Fruit fly (Drosophila melanogaster): ENCODE data around the gene CG5787.

The CG5787 gene

dm6 chr2L:12700381-12700963, 12.3 kb downstream of the CG5787 start, which contains the start of gene CG17036:
CG17036 (minus strand) TSS chr2L:12700746.
- peak; percentile 37 for TF ChIP-seq noc (tag; optimal IDR thresholded peaks at IDR 0.05)

DNA sequence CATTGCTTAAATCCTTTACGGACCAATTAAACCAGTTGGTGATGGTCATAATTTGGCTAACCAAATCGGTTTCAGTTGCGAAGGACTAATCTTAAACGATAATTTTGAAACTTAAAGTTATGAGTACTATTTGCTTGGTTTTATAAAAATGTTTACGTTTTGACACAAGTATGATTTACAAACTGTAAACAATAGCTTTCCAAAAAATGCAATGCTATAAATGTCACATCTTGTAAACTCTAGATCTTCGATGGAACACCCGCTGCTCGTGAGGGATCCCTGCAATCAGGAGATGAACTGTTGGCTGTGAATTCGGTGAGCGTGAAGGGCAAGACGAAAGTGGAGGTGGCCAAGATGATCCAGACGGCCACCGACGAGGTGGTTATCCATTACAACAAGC, 15.5 kb downstream of the CG5787 start, which contains the start of gene CG5781:
Gene CG5781, minus strand, starts transcription at position 101 of the 400 bp plus-strand sequence.
- no peak for TF ChIP-seq noc (tag; optimal IDR thresholded peaks at IDR 0.05)

dm6 chr2L:12694823-12695420, 17.8 kb downstream of the CG5787 start, which contains the start of the genes IFT43 and PICK1:
IFT43 (minus strand) TSS chr2L:12694988.
PICK1 (plus strand) TSS chr2L:12695033.
- no peak for TF ChIP-seq noc (tag; optimal IDR thresholded peaks at IDR 0.05)

- TF ChIP-seq noc (tag; optimal IDR thresholded peaks at IDR 0.05): no peak
These were observed 20.2 kb downstream of the CG5787 start, which contains the start of the genes CCT4 and CG6153 for dm6 chr2L:12692343-12693079. CCT4 (minus strand) TSS chr2L:12692934. CG6153 (plus strand) TSS chr2L:12692993.

- no peak for TF ChIP-seq noc (tag; optimal IDR thresholded peaks at IDR 0.05)
These were observed 23.4 kb downstream of the CG5787 start for dm6 chr2L:12689281-12689765.

dm6 chr2L:12686811-12687210, 25.9 kb downstream of the CG5787 start:
- TF ChIP-seq noc (tag; optimal IDR thresholded peaks at IDR 0.05): no peak

dm6 chr2L:12681603-12682368, 31.0 kb downstream of the CG5787 start:
- no peak for TF ChIP-seq noc (tag; optimal IDR thresholded peaks at IDR 0.05)

dm6 chr2L:12679310-12679709, 33.4 kb downstream of the CG5787 start:
- TF ChIP-seq noc (tag; optimal IDR thresholded peaks at IDR 0.05): no peak

- no peak for TF ChIP-seq noc (tag; optimal IDR thresholded peaks at IDR 0.05)
These were observed 34.5 kb downstream of the CG5787 start for dm6 chr2L:12678286-12678685.

- no peak for TF ChIP-seq noc (tag; optimal IDR thresholded peaks at IDR 0.05)
These were observed 38.4 kb downstream of the CG5787 start for dm6 chr2L:12674365-12674764.

- TF ChIP-seq noc (tag; optimal IDR thresholded peaks at IDR 0.05): no peak
These were observed 40.5 kb downstream of the CG5787 start for dm6 chr2L:12672296-12672695.

DNA sequence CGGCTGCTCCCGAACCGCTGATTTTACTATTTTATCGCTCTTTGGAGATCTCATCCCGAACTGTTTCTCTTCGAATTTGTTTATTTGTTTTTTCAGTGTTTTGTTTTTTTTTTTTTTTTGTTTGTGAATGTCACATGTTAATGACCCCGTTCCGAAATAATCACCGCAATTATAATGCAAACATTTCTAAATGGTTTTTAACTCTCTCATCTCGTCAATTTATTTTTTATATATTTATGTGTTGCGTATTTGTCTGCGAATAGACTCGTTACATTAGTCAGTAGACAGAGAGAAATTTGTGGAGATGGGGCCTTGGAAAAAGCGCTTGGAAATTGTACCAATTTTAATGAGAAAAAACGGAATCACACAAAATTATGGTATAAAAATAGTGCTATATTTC, 43.1 kb downstream of the CG5787 start, which contains the start of gene Nepl7:
Gene Nepl7, minus strand, starts transcription at position 101 of the 400 bp plus-strand sequence.
- TF ChIP-seq noc (tag; optimal IDR thresholded peaks at IDR 0.05): no peak

DNA sequence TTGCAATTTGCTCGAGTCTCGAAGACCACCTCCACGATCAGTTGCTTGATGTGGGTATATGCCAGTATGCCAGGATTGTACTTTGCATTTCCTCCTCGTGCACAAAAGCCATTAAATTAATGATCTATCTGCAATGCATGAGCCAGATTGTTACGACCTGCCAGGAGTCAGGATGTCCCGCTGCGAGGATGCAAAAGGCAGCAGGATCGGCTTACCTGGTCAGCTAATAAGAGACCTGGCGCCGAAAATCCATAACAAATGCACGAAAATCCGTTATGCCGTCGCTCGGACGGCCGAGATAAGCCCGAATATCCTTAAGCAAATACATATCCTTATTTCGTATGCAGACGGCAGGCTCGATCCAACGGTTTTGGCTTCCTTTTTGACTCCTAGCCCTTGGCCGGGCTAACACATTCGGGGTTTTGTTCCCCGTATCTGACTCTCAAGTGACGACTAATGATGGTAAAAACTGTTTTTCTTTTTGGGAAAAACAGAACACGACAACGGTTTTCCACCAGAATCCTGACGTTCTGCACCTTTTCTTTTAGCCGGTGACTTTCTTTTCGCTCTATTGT, 46.7 kb downstream of the CG5787 start:
- no peak for TF ChIP-seq noc (tag; optimal IDR thresholded peaks at IDR 0.05)

All from whole organism, larva.